Worm (Caenorhabditis elegans): ENCODE measurements around the gene twk-14.

- TF ChIP-seq nhr-28 (tag; optimal IDR thresholded peaks at IDR 0.05), result no peak
- TF ChIP-seq ama-1 (optimal IDR thresholded peaks at IDR 0.05), result no peak
- TF ChIP-seq fkh-10 (GFP tag; optimal IDR thresholded peaks at IDR 0.05), result no peak
- no peak for TF ChIP-seq aly-2 (tag; optimal IDR thresholded peaks at IDR 0.05)
- TF ChIP-seq ceh-9 (tag; optimal IDR thresholded peaks at IDR 0.05), result no peak
- TF ChIP-seq ceh-82 (tag; optimal IDR thresholded peaks at IDR 0.05), result no peak
- TF ChIP-seq ceh-16 (tag; optimal IDR thresholded peaks at IDR 0.05), result no peak
- no peak for TF ChIP-seq ztf-11 (tag; optimal IDR thresholded peaks at IDR 0.05)
Measured at ce11 chrV:12408996-12409395, 13.5 kb upstream of the twk-14 start.

Measured in whole organism, L3 larva.